Worm (Caenorhabditis elegans): ENCODE results near the gene srh-137.

The srh-137 gene

DNA sequence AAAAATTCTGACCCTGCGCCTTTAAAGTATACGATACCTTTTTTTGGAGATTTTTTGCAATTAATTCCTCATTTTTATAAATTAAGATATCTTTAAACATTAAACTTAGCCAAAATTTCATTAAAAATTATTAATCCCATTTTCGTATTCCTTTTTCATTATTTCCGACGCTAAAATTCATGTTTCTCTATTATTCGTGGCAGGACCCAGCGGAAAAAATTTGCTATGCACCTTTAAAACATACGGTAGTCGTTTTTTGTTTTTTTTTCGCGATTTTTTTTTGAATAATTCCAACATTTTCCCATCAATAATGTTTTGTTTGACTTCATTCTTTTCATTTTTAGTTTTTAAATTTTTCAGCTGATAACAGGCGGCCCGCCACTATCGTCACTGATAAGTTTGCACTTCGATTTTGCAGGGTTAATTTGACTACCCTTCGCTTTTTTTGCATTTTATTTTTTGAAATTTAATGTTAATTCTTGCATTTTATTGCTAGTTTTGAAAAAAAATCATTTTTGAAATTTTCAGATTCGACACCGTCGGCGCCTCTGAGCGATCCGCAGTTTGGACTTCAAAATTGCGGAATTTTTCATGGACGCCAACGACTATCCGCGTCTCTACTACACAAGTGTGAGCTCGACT, 30.7 kb upstream of the srh-137 start, which contains the start of gene dkf-2:
Gene dkf-2 (plus strand): TSS at position 592 of the 642 bp plus-strand sequence.
- TF ChIP-seq fax-1 (tag; optimal IDR thresholded peaks at IDR 0.05) (no peak), ttx-3 (tag; optimal IDR thresholded peaks at IDR 0.05) (no peak), madf-2 (tag; optimal IDR thresholded peaks at IDR 0.05) (no peak), fkh-6 (tag; optimal IDR thresholded peaks at IDR 0.05) (no peak), hlh-13 (GFP tag; optimal IDR thresholded peaks at IDR 0.05) (no peak), npax-4 (tag; optimal IDR thresholded peaks at IDR 0.05) (no peak), pha-4 (tag; optimal IDR thresholded peaks at IDR 0.05) (no peak), C08G9.2 (tag; optimal IDR thresholded peaks at IDR 0.05) (no peak), pqm-1 (tag; optimal IDR thresholded peaks at IDR 0.05) (no peak), ets-4 (tag; optimal IDR thresholded peaks at IDR 0.05) (no peak), syd-9 (tag; optimal IDR thresholded peaks at IDR 0.05) (no peak), K09A11.1 (tag; optimal IDR thresholded peaks at IDR 0.05; ENCODE audit: insufficient read depth) (no peak), pag-3 (tag; optimal IDR thresholded peaks at IDR 0.05; ENCODE audit: borderline replicate concordance) (no peak), sox-4 (tag; optimal IDR thresholded peaks at IDR 0.05) (no peak)

DNA sequence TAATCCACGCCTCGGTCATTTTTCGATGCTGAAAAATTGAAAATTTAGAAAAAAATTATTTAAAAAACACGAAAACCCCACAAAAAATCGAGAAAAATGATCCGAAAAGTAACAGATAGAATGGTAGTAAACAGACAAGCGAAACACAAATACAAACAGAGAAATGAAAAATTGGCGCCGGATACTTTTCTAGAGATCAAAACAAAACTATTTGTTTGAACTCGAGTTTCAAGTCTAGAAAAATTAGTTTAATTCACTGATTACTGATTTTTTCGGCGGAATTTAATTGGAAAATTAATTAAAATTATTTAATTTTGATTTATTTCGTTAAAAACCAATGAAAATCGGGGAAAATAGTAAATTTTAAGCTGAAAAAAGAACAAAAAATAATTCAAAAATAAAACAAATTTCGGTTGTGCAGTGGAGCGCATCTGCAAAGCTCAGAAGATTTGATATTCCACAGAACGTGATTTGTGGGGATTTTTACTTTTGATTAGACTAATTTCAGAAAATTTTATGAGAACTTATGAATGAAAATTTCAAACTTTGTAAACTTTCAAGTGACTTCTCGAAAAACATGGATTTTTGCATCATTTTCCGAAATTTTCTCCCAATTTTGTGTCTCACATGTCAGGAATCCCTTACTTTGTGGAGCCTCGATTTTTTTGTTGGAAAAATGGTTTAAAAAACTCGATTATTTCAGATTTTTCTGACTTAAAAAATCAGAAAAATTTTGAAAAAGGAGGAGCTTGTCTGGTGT, 29.9 kb upstream of the srh-137 start, which contains the start of gene gyg-2:
Gene gyg-2 (minus strand): TSS at position 28 of the 760 bp plus-strand sequence.
- no peak for TF ChIP-seq madf-2 (tag; optimal IDR thresholded peaks at IDR 0.05)
- TF ChIP-seq pax-1 (tag; optimal IDR thresholded peaks at IDR 0.05) = no peak
- TF ChIP-seq Y22D7AL.16 (tag; optimal IDR thresholded peaks at IDR 0.05) = no peak
- TF ChIP-seq mec-3 (tag; optimal IDR thresholded peaks at IDR 0.05; ENCODE audit: borderline replicate concordance) = no peak
- peak; percentile 17 for TF ChIP-seq C08G9.2 (tag; optimal IDR thresholded peaks at IDR 0.05)
- peak; percentile 24 for TF ChIP-seq elt-2 (tag; optimal IDR thresholded peaks at IDR 0.05)
- TF ChIP-seq pag-3 (tag; optimal IDR thresholded peaks at IDR 0.05; ENCODE audit: borderline replicate concordance) = no peak
- peak; percentile 7 for TF ChIP-seq ceh-14 (tag; optimal IDR thresholded peaks at IDR 0.05)
- peak; percentile 53 for TF ChIP-seq ceh-31 (tag; optimal IDR thresholded peaks at IDR 0.05)
- TF ChIP-seq hlh-13 (GFP tag; optimal IDR thresholded peaks at IDR 0.05) = no peak
- TF ChIP-seq ceh-2 (tag; optimal IDR thresholded peaks at IDR 0.05) = peak; percentile 33
- TF ChIP-seq tbx-7 (tag; optimal IDR thresholded peaks at IDR 0.05) = peak; percentile 64
- TF ChIP-seq pros-1 (tag; optimal IDR thresholded peaks at IDR 0.05) = no peak
- no peak for TF ChIP-seq unc-86 (tag; optimal IDR thresholded peaks at IDR 0.05)
- TF ChIP-seq tbx-2 (tag; optimal IDR thresholded peaks at IDR 0.05) = peak; percentile 13
- TF ChIP-seq ets-4 (tag; optimal IDR thresholded peaks at IDR 0.05) = no peak
- TF ChIP-seq zip-5 (tag; optimal IDR thresholded peaks at IDR 0.05) = peak; percentile 53

DNA sequence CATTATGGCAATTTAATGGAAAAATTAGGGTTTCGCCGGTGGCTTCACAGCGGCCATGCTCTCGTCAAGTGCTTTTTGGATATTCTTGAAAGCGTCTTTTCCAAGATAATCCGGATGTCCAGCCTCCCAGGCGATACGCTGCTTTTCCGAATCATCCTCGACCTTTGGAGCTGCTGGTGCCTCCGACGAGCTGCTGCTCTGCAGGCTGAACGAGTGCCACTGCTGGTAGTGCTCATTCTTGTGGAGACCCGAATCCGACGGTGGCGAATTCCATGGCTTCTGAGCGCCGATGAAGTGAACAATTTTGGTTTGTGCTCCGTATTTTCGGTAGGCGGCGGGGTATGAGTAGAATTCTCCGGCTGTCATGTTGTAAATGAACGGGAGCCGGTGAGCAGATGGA, 28.7 kb upstream of the srh-137 start:
- TF ChIP-seq unc-42 (tag; optimal IDR thresholded peaks at IDR 0.05) = no peak
- TF ChIP-seq ceh-30 (tag; optimal IDR thresholded peaks at IDR 0.05) = no peak
- TF ChIP-seq sox-4 (tag; optimal IDR thresholded peaks at IDR 0.05) = no peak
- TF ChIP-seq pha-2 (tag; optimal IDR thresholded peaks at IDR 0.05) = no peak
- no peak for TF ChIP-seq che-1 (tag; optimal IDR thresholded peaks at IDR 0.05)
- no peak for TF ChIP-seq unc-3 (GFP tag; conservative IDR thresholded peaks at IDR 0.05)
- no peak for TF ChIP-seq unc-3 (tag; optimal IDR thresholded peaks at IDR 0.05)
- no peak for TF ChIP-seq pag-3 (tag; optimal IDR thresholded peaks at IDR 0.05; ENCODE audit: borderline replicate concordance)
- no peak for TF ChIP-seq nfya-1 (tag; optimal IDR thresholded peaks at IDR 0.05)

DNA sequence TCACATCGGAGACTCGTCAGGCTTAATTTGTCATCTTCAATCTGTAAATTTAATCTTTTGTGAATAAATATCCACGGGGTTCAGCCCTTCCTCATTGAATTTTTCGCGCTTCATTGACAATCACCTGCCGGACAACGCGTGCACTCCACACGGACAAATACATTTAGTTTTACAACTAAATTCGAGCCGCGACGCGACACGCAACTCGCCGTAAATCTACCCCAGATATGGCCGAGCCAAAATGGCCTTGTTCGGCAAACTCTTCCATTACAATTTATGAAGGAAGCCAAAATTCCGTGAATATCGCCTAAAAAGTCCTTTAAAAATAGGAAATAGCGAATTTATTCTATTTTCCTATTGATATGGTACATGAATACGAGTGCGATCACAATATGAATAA, 28.3 kb upstream of the srh-137 start:
- no peak for TF ChIP-seq hlh-13 (GFP tag; optimal IDR thresholded peaks at IDR 0.05)
- no peak for TF ChIP-seq fax-1 (tag; optimal IDR thresholded peaks at IDR 0.05)
- no peak for TF ChIP-seq npax-4 (tag; optimal IDR thresholded peaks at IDR 0.05)
- no peak for TF ChIP-seq sdc-2 (tag; optimal IDR thresholded peaks at IDR 0.05)
- TF ChIP-seq K02D7.2 (tag; optimal IDR thresholded peaks at IDR 0.05) = no peak
- TF ChIP-seq ztf-16 (tag; optimal IDR thresholded peaks at IDR 0.05) = no peak
- no peak for TF ChIP-seq pax-1 (tag; optimal IDR thresholded peaks at IDR 0.05)
- no peak for TF ChIP-seq T23F11.4 (GFP tag; optimal IDR thresholded peaks at IDR 0.05)
- TF ChIP-seq eyg-1 (tag; optimal IDR thresholded peaks at IDR 0.05) = no peak
- TF ChIP-seq pat-9 (tag; optimal IDR thresholded peaks at IDR 0.05) = no peak
- TF ChIP-seq unc-86 (tag; optimal IDR thresholded peaks at IDR 0.05) = no peak
- no peak for TF ChIP-seq ceh-2 (tag; optimal IDR thresholded peaks at IDR 0.05)
- no peak for TF ChIP-seq ceh-22 (tag; optimal IDR thresholded peaks at IDR 0.05)
- no peak for TF ChIP-seq F13H6.1 (tag; optimal IDR thresholded peaks at IDR 0.05)
- TF ChIP-seq syd-9 (tag; optimal IDR thresholded peaks at IDR 0.05) = no peak
- no peak for TF ChIP-seq unc-3 (GFP tag; conservative IDR thresholded peaks at IDR 0.05)
- no peak for TF ChIP-seq unc-3 (tag; optimal IDR thresholded peaks at IDR 0.05)
- no peak for TF ChIP-seq unc-55 (GFP tag; optimal IDR thresholded peaks at IDR 0.05)
